Worm (Caenorhabditis elegans): ENCODE results near the gene R74.8.

DNA sequence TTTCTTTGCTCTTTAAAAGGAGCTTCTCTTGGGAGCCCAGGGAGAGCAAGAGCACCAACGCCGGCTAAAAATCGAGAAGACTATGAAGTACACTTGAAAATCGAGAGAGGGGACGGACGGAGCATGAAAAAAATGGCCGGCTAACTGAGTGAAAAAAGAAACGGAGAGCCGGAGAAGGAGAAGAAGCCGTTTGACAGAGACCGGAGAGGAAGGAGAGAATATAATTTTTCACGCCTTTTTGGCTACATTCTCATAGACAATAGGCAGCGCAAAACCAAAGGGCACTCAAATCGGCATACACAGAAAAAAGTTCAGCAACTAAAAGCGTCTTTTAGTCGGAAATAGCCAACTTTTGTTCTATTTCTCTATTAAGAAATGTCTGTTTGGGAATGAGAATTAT is 15.4 kb downstream of the R74.8 start:
- no peak for TF ChIP-seq snpc-4 (tag; optimal IDR thresholded peaks at IDR 0.05)
- no peak for TF ChIP-seq skn-1 (tag; optimal IDR thresholded peaks at IDR 0.05)
- TF ChIP-seq unc-130 (GFP tag; optimal IDR thresholded peaks at IDR 0.05): no peak
- TF ChIP-seq lsy-2 (tag; optimal IDR thresholded peaks at IDR 0.05): no peak
- no peak for TF ChIP-seq mxl-2 (GFP tag; conservative IDR thresholded peaks at IDR 0.05)
- TF ChIP-seq ceh-28 (tag; optimal IDR thresholded peaks at IDR 0.05): no peak
- no peak for TF ChIP-seq Y5F2A.4 (GFP tag; optimal IDR thresholded peaks at IDR 0.05)
- no peak for TF ChIP-seq nhr-76 (tag; optimal IDR thresholded peaks at IDR 0.05)
- TF ChIP-seq T26A8.4 (GFP tag; IDR thresholded peaks at IDR 0.05): no peak
- TF ChIP-seq aly-2 (tag; optimal IDR thresholded peaks at IDR 0.05): no peak
- TF ChIP-seq nhr-28 (tag; optimal IDR thresholded peaks at IDR 0.05): no peak
